Worm (Caenorhabditis elegans) whole organism, L1 larva: Measurements from ENCODE around the gene nhr-291.
"Not testable (repeated sequence)": the region's sequence is repeated elsewhere in the genome, so short reads cannot be mapped to it uniquely, and the experiment has no call there.

Experiments used
- C34B4.2 ChIP-seq: sonication (generic microtip); optimal IDR thresholded peaks from 2 replicates; lab custom pipeline; 2017; ENCODE audit warnings: mild to moderate bottlenecking, missing genetic modification characterization, missing compliant biosample characterization
- aly-2 ChIP-seq: fragments of 150-350 bp; optimal IDR thresholded peaks from 2 replicates; lab custom pipeline; 2014; ENCODE audit warnings: missing biosample characterization, missing genetic modification characterization
- ama-1 ChIP-seq: fragments of 150-350 bp; optimal IDR thresholded peaks from 2 replicates; lab custom pipeline; 2014
- ceh-8 ChIP-seq: fragments of 200-800 bp; sonication (Bioruptor generic); optimal IDR thresholded peaks from 2 replicates; lab custom pipeline; 2018; ENCODE audit warnings: mild to moderate bottlenecking, missing genetic modification characterization, moderate library complexity, missing compliant biosample characterization
- dsc-1 ChIP-seq: sonication (generic microtip); optimal IDR thresholded peaks from 2 replicates; lab custom pipeline; 2016; ENCODE audit warnings: mild to moderate bottlenecking, missing genetic modification characterization, missing compliant biosample characterization
- elt-2 ChIP-seq: sonication (generic microtip); optimal IDR thresholded peaks from 2 replicates; lab custom pipeline; 2016; ENCODE audit warnings: missing genetic modification characterization, mild to moderate bottlenecking, inconsistent platforms, missing compliant biosample characterization, missing genetic modification reagents
- ets-5 ChIP-seq: fragments of 200-800 bp; sonication (Bioruptor generic); IDR thresholded peaks from 2 replicates; pipeline ENCODE4 v1.3.6; 2022; ENCODE audit warnings: missing genetic modification characterization, missing compliant biosample characterization
- fkh-4 ChIP-seq: sonication (generic microtip); optimal IDR thresholded peaks from 2 replicates; lab custom pipeline; 2016; ENCODE audit warnings: missing compliant biosample characterization, missing genetic modification characterization, borderline replicate concordance
- fos-1 ChIP-seq: fragments of 150-350 bp; optimal IDR thresholded peaks from 2 replicates; lab custom pipeline; 2014; ENCODE audit warnings: missing biosample characterization, missing genetic modification characterization
- grh-1 ChIP-seq: fragments of 200-800 bp; sonication (Bioruptor generic); IDR thresholded peaks from 2 replicates; pipeline ENCODE4 v1.3.6; 2022; ENCODE audit warnings: missing genetic modification reagents, missing genetic modification characterization, missing compliant biosample characterization
- isw-1 ChIP-seq: fragments of 200-800 bp; sonication (Bioruptor generic); IDR thresholded peaks from 2 replicates; pipeline ENCODE4 v1.3.6; 2022; ENCODE audit warnings: missing genetic modification characterization, missing compliant biosample characterization
- lin-13 ChIP-seq: fragments of 150-350 bp; optimal IDR thresholded peaks from 2 replicates; lab custom pipeline; 2014; ENCODE audit warnings: missing biosample characterization, missing genetic modification reagents, missing genetic modification characterization
- lin-14 ChIP-seq: fragments of 200-800 bp; sonication (Bioruptor generic); optimal IDR thresholded peaks from 2 replicates; lab custom pipeline; 2018; ENCODE audit warnings: mild to moderate bottlenecking, missing genetic modification characterization, moderate library complexity, missing compliant biosample characterization
- lin-15B ChIP-seq: fragments of 150-350 bp; sonication (generic microtip); optimal IDR thresholded peaks from 3 replicates; lab custom pipeline; 2014; ENCODE audit warnings: missing biosample characterization, missing genetic modification characterization
- lsy-2 ChIP-seq, 2 experiments: fragments of 150-350 bp; optimal IDR thresholded peaks; 2 replicates each; lab custom pipeline; 2014; ENCODE audit warnings: missing biosample characterization in 2 of 2, missing genetic modification characterization in 2 of 2
- mef-2 ChIP-seq: fragments of 150-350 bp; optimal IDR thresholded peaks from 2 replicates; lab custom pipeline; 2014; ENCODE audit warnings: missing biosample characterization, missing genetic modification characterization
- mep-1 ChIP-seq: fragments of 150-350 bp; optimal IDR thresholded peaks from 2 replicates; lab custom pipeline; 2014; ENCODE audit warnings: missing biosample characterization, missing genetic modification characterization
- nhr-11 ChIP-seq: fragments of 150-350 bp; optimal IDR thresholded peaks from 2 replicates; lab custom pipeline; 2014; ENCODE audit warnings: missing biosample characterization, missing genetic modification characterization
- nhr-12 ChIP-seq: sonication (generic microtip); optimal IDR thresholded peaks from 2 replicates; lab custom pipeline; 2017; ENCODE audit warnings: missing biosample characterization, missing genetic modification characterization
- nhr-237 ChIP-seq: fragments of 150-350 bp; optimal IDR thresholded peaks from 2 replicates; lab custom pipeline; 2014; ENCODE audit warnings: missing biosample characterization, missing genetic modification characterization
- nhr-84 ChIP-seq: sonication (generic microtip); optimal IDR thresholded peaks from 2 replicates; lab custom pipeline; 2017; ENCODE audit warnings: missing biosample characterization, missing genetic modification characterization
- nhr-90 ChIP-seq: sonication (generic microtip); optimal IDR thresholded peaks from 2 replicates; lab custom pipeline; 2016; ENCODE audit warnings: mild to moderate bottlenecking, missing genetic modification characterization, missing compliant biosample characterization; ENCODE audit not compliant: poor library complexity
- pag-3 ChIP-seq: sonication (generic microtip); optimal IDR thresholded peaks from 2 replicates; lab custom pipeline; 2017; ENCODE audit warnings: missing genetic modification characterization, mild to moderate bottlenecking, missing compliant biosample characterization, antibody characterized with exemption, borderline replicate concordance; ENCODE audit not compliant: insufficient read depth
- snu-23 ChIP-seq: sonication (generic microtip); optimal IDR thresholded peaks from 2 replicates; lab custom pipeline; 2016; ENCODE audit warnings: missing genetic modification characterization, missing compliant biosample characterization
- sup-37 ChIP-seq: fragments of 200-800 bp; sonication (Bioruptor generic); optimal IDR thresholded peaks from 2 replicates; lab custom pipeline; 2018; ENCODE audit warnings: mild to moderate bottlenecking, missing genetic modification characterization, missing compliant biosample characterization
- unc-30 ChIP-seq: sonication (generic microtip); optimal IDR thresholded peaks from 2 replicates; lab custom pipeline; 2017; ENCODE audit warnings: missing biosample characterization, missing genetic modification characterization
- xbp-1 ChIP-seq: sonication (generic microtip); optimal IDR thresholded peaks from 2 replicates; lab custom pipeline; 2016; ENCODE audit warnings: missing genetic modification characterization, missing compliant biosample characterization
- zag-1 ChIP-seq: fragments of 150-350 bp; optimal IDR thresholded peaks from 2 replicates; lab custom pipeline; 2014; ENCODE audit warnings: missing biosample characterization, missing genetic modification characterization

nhr-291 gene

ce11 chrV:15354648-15355047 lies 35.9 kb downstream of the nhr-291 start, which contains the start of gene C29F3.7 (continued):
- no peak for TF ChIP-seq nhr-12 (tag; lab: Kevin White, UChicago)
- TF ChIP-seq C34B4.2 (tag; lab: Kevin White, UChicago), result no peak
- no peak for TF ChIP-seq xbp-1 (tag; lab: Kevin White, UChicago)
- no peak for TF ChIP-seq lsy-2 (tag; optimal IDR thresholded peaks at IDR 0.05; lab: Kevin White, UChicago)
- no peak for TF ChIP-seq unc-30 (tag; lab: Kevin White, UChicago)
- TF ChIP-seq dsc-1 (tag; lab: Kevin White, UChicago), result no peak

- TF ChIP-seq fkh-4 (tag; lab: Kevin White, UChicago); mep-1; lin-15B (tag; lab: Kevin White, UChicago): not testable (repeated sequence)
Observed at ce11 chrV:15361412-15361811, 42.7 kb downstream of the nhr-291 start, which contains the start of gene ech-1.1. Gene ech-1.1 (minus strand): TSS chrV:15361512.

- TF ChIP-seq mef-2 (no peak), nhr-237 (tag; lab: Kevin White, UChicago) (no peak), sup-37 (GFP tag; lab: Kevin White, UChicago) (no peak), zag-1 (tag; lab: Kevin White, UChicago) (no peak), pag-3 (tag; lab: Kevin White, UChicago) (no peak), aly-2 (tag; lab: Kevin White, UChicago) (no peak), grh-1 (GFP tag; lab: Robert Waterston, UW) (no peak), lin-14 (GFP tag; lab: Kevin White, UChicago) (no peak), isw-1 (GFP tag; lab: Robert Waterston, UW) (no peak), lin-13 (no peak), lin-15B (tag; lab: Kevin White, UChicago) (no peak), fos-1 (no peak)
Observed at ce11 chrV:15367770-15368169, 49.0 kb downstream of the nhr-291 start.

DNA sequence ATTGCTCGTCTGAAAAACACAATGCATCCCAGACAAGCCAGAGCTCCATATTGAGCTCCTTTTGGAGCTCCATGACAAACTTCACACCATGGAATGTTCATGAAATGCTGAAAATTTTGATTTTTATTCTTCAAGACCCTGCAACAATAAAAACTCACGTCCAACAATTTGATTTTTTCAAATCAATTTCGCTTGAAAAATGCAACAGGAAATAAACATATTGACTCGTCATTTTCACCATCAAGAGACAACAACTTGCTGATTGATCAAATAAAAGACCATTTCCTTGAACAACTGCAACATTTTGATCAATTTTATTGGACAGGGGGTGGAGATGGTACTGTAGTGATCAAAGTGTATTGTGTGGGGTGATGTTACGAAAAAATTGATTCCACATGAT lies 50.9 kb downstream of the nhr-291 start, which contains the start of gene nhr-269:
TSS of gene nhr-269 (minus strand) at position 101 of the 400 bp plus-strand sequence.
- TF ChIP-seq ama-1 (lab: Kevin White, UChicago) (no peak), elt-2 (tag; lab: Kevin White, UChicago) (no peak), fos-1 (no peak), ets-5 (no peak), ceh-8 (GFP tag; lab: Kevin White, UChicago) (no peak), xbp-1 (tag; lab: Kevin White, UChicago) (no peak), snu-23 (GFP tag; lab: Kevin White, UChicago) (no peak), mef-2 (no peak), nhr-11 (tag; lab: Kevin White, UChicago) (no peak), nhr-84 (tag; lab: Kevin White, UChicago) (no peak), nhr-90 (tag; lab: Kevin White, UChicago) (no peak)
